Worm (Caenorhabditis elegans) whole organism, L4 larva: ENCODE results near the gene cdc-25.3.
A peak's percentile ranks its signal among the peaks of the same experiment; 100 is the strongest.

Experiments used
- R02D3.7 ChIP-seq: fragments of 150-350 bp; sonication (generic microtip); optimal IDR thresholded peaks from 3 replicates; lab custom pipeline; 2014; ENCODE audit warnings: missing biosample characterization, missing genetic modification characterization
- Y105C5A.15 ChIP-seq: fragments of 200-800 bp; sonication (Bioruptor generic); IDR thresholded peaks from 2 replicates; pipeline ENCODE4 v1.3.6; 2022; ENCODE audit warnings: missing genetic modification characterization, missing compliant biosample characterization
- ZK337.2 ChIP-seq: fragments of 200-800 bp; sonication (Bioruptor generic); IDR thresholded peaks from 2 replicates; pipeline ENCODE4 v1.3.6; 2022; ENCODE audit warnings: missing genetic modification reagents, missing genetic modification characterization, missing compliant biosample characterization
- ZK546.5 ChIP-seq, 2 experiments: sonication (generic microtip); optimal IDR thresholded peaks; 2 replicates each; lab custom pipeline; 2017; ENCODE audit warnings: missing biosample characterization in 2 of 2, missing genetic modification characterization in 2 of 2
- aha-1 ChIP-seq: fragments of 150-350 bp; peaks from one replicate; lab custom pipeline; 2014; ENCODE audit warnings: missing biosample characterization, missing genetic modification characterization
- arid-1 ChIP-seq: fragments of 200-800 bp; sonication (Bioruptor generic); conservative IDR thresholded peaks from 2 replicates; pipeline ENCODE4 v1.3.6; 2022; ENCODE audit warnings: missing genetic modification reagents, missing genetic modification characterization, missing compliant biosample characterization
- ceh-32 ChIP-seq: sonication (generic microtip); optimal IDR thresholded peaks from 2 replicates; lab custom pipeline; 2016; ENCODE audit warnings: mild to moderate bottlenecking, missing genetic modification characterization, missing compliant biosample characterization; ENCODE audit not compliant: poor library complexity
- ces-1 ChIP-seq: fragments of 150-350 bp; sonication (generic microtip); optimal IDR thresholded peaks from 4 replicates; lab custom pipeline; 2014; ENCODE audit warnings: missing biosample characterization, missing genetic modification reagents, missing genetic modification characterization
- cey-2 ChIP-seq: sonication (generic microtip); optimal IDR thresholded peaks from 3 replicates; lab custom pipeline; 2017; ENCODE audit warnings: missing genetic modification characterization, mild to moderate bottlenecking, missing compliant biosample characterization, antibody characterized with exemption, borderline replicate concordance; ENCODE audit not compliant: insufficient read depth
- daf-16 ChIP-seq, 3 experiments: sonication (generic microtip); optimal IDR thresholded peaks; 2 replicates each; lab custom pipeline; 2016 to 2017; ENCODE audit warnings: missing genetic modification characterization in 3 of 3, missing genetic modification reagents in 3 of 3, mild to moderate bottlenecking in 2 of 3, missing compliant biosample characterization in 2 of 3, missing biosample characterization in 1 of 3, moderate library complexity in 1 of 3
- dmd-6 ChIP-seq: fragments of 200-800 bp; sonication (Bioruptor generic); IDR thresholded peaks from 2 replicates; pipeline ENCODE4 v1.3.6; 2022; ENCODE audit warnings: missing genetic modification reagents, missing genetic modification characterization, missing compliant biosample characterization
- dmd-9 ChIP-seq: fragments of 200-800 bp; sonication (Bioruptor generic); IDR thresholded peaks from 2 replicates; pipeline ENCODE4 v1.3.6; 2022; ENCODE audit warnings: missing genetic modification reagents, missing genetic modification characterization, missing compliant biosample characterization
- dve-1 ChIP-seq: sonication (generic microtip); optimal IDR thresholded peaks from 2 replicates; lab custom pipeline; 2017; ENCODE audit warnings: antibody characterized with exemption, mild to moderate bottlenecking, missing genetic modification characterization, missing compliant biosample characterization; ENCODE audit not compliant: insufficient read depth
- egl-43 ChIP-seq: fragments of 200-800 bp; sonication (Bioruptor generic); IDR thresholded peaks from 2 replicates; pipeline ENCODE4 v1.3.6; 2022; ENCODE audit warnings: missing genetic modification reagents, missing genetic modification characterization, missing compliant biosample characterization
- fos-1 ChIP-seq: fragments of 150-350 bp; optimal IDR thresholded peaks from 2 replicates; lab custom pipeline; 2014; ENCODE audit warnings: missing biosample characterization, missing genetic modification characterization
- hlh-30 ChIP-seq: sonication (generic microtip); optimal IDR thresholded peaks from 2 replicates; lab custom pipeline; 2017; ENCODE audit warnings: antibody characterized with exemption, mild to moderate bottlenecking, missing genetic modification characterization, missing compliant biosample characterization; ENCODE audit not compliant: insufficient read depth
- hmg-1.1 ChIP-seq: fragments of 200-800 bp; sonication (Bioruptor generic); IDR thresholded peaks from 2 replicates; pipeline ENCODE4 v1.3.6; 2022; ENCODE audit warnings: missing genetic modification reagents, missing genetic modification characterization, missing compliant biosample characterization
- lim-7 ChIP-seq: fragments of 200-800 bp; sonication (Bioruptor generic); IDR thresholded peaks from 2 replicates; pipeline ENCODE4 v1.3.6; 2022; ENCODE audit warnings: missing genetic modification characterization, missing compliant biosample characterization
- lin-1 ChIP-seq: fragments of 200-800 bp; sonication (Bioruptor generic); IDR thresholded peaks from 2 replicates; pipeline ENCODE4 v1.3.6; 2022; ENCODE audit warnings: missing genetic modification reagents, missing genetic modification characterization, missing compliant biosample characterization
- lin-13 ChIP-seq: fragments of 150-350 bp; optimal IDR thresholded peaks from 2 replicates; lab custom pipeline; 2014; ENCODE audit warnings: missing biosample characterization, missing genetic modification reagents, missing genetic modification characterization
- lin-38 ChIP-seq: fragments of 200-800 bp; sonication (Bioruptor generic); IDR thresholded peaks from 2 replicates; pipeline ENCODE4 v1.3.6; 2022; ENCODE audit warnings: missing genetic modification reagents, missing genetic modification characterization, missing compliant biosample characterization
- lin-39 ChIP-seq: fragments of 150-350 bp; optimal IDR thresholded peaks from 2 replicates; lab custom pipeline; 2014; ENCODE audit warnings: missing biosample characterization, missing genetic modification reagents, missing genetic modification characterization
- lsy-2 ChIP-seq, 2 experiments: fragments of 150-350 bp in 1 of 2; sonication (generic microtip) in 1 of 2; optimal IDR thresholded peaks; 2 replicates each; lab custom pipeline; 2014 to 2017; ENCODE audit warnings: missing biosample characterization in 2 of 2, missing genetic modification characterization in 2 of 2
- mdl-1 ChIP-seq, 2 experiments: fragments of 150-350 bp in 1 of 2; sonication (generic microtip) in 1 of 2; optimal IDR thresholded peaks; 2 replicates each; lab custom pipeline; 2014 to 2017; ENCODE audit warnings: missing biosample characterization in 2 of 2, missing genetic modification characterization in 2 of 2
- mep-1 ChIP-seq: fragments of 150-350 bp; sonication (generic microtip); optimal IDR thresholded peaks from 3 replicates; lab custom pipeline; 2014; ENCODE audit warnings: missing biosample characterization, missing genetic modification characterization
- mes-2 ChIP-seq: sonication (generic microtip); optimal IDR thresholded peaks from 2 replicates; lab custom pipeline; 2016; ENCODE audit warnings: missing genotype, mild to moderate bottlenecking, missing genetic modification characterization, missing compliant biosample characterization; ENCODE audit not compliant: poor library complexity, severe bottlenecking
- mxl-3 ChIP-seq: fragments of 200-800 bp; sonication (Bioruptor generic); optimal IDR thresholded peaks from 2 replicates; lab custom pipeline; 2018; ENCODE audit warnings: mild to moderate bottlenecking, missing genetic modification characterization, missing compliant biosample characterization
- nhr-10 ChIP-seq: fragments of 150-350 bp; optimal IDR thresholded peaks from 2 replicates; lab custom pipeline; 2014; ENCODE audit warnings: missing biosample characterization, missing genetic modification characterization
- nhr-25 ChIP-seq: sonication (generic microtip); optimal IDR thresholded peaks from 2 replicates; lab custom pipeline; 2017; ENCODE audit warnings: missing genetic modification characterization, mild to moderate bottlenecking, missing compliant biosample characterization, antibody characterized with exemption, moderate library complexity, borderline replicate concordance; ENCODE audit not compliant: insufficient read depth
- nhr-28 ChIP-seq: fragments of 150-350 bp; optimal IDR thresholded peaks from 2 replicates; lab custom pipeline; 2014; ENCODE audit warnings: missing biosample characterization, missing genetic modification characterization
- nhr-41 ChIP-seq: fragments of 200-800 bp; sonication (Bioruptor generic); IDR thresholded peaks from 2 replicates; pipeline ENCODE4 v1.3.6; 2022; ENCODE audit warnings: missing genetic modification reagents, missing genetic modification characterization, missing compliant biosample characterization
- pha-4 ChIP-seq, 2 experiments: fragments of 150-350 bp in 1 of 2; fragments of 200-800 bp in 1 of 2; sonication (Bioruptor generic) in 1 of 2; IDR thresholded peaks in 1 of 2; optimal IDR thresholded peaks in 1 of 2; 2 replicates each; pipeline versions ENCODE4 v1.3.6 to Lab custom; 2014 to 2022; ENCODE audit warnings: missing genetic modification characterization in 2 of 2, missing genetic modification reagents in 2 of 2, missing biosample characterization in 1 of 2, missing compliant biosample characterization in 1 of 2
- pqm-1 ChIP-seq: sonication (generic microtip); optimal IDR thresholded peaks from 2 replicates; lab custom pipeline; 2017; ENCODE audit warnings: missing biosample characterization, missing genetic modification characterization
- rbr-2 ChIP-seq: sonication (generic microtip); optimal IDR thresholded peaks from 2 replicates; lab custom pipeline; 2016; ENCODE audit warnings: missing genotype, missing genetic modification characterization, missing compliant biosample characterization
- saeg-2 ChIP-seq: fragments of 200-800 bp; sonication (Bioruptor generic); IDR thresholded peaks from 2 replicates; pipeline ENCODE4 v1.3.6; 2022; ENCODE audit warnings: missing genetic modification reagents, missing genetic modification characterization, missing compliant biosample characterization
- snpc-4 ChIP-seq: fragments of 150-350 bp; optimal IDR thresholded peaks from 2 replicates; lab custom pipeline; 2014; ENCODE audit warnings: missing biosample characterization, missing genetic modification characterization
- spr-1 ChIP-seq: sonication (generic microtip); optimal IDR thresholded peaks from 2 replicates; lab custom pipeline; 2016; ENCODE audit warnings: mild to moderate bottlenecking, missing genetic modification characterization, missing compliant biosample characterization
- unc-130 ChIP-seq: sonication (generic microtip); optimal IDR thresholded peaks from 2 replicates; lab custom pipeline; 2016; ENCODE audit warnings: missing genetic modification reagents, missing genetic modification characterization, missing compliant biosample characterization
- unc-62 ChIP-seq, 3 experiments: fragments of 150-350 bp in 1 of 3; sonication (generic microtip); optimal IDR thresholded peaks in 2 of 3; peaks in 1 of 3; 1 replicate in 1 of 3; 2 replicates in 2 of 3; lab custom pipeline; 2014 to 2017; ENCODE audit warnings: missing biosample characterization in 3 of 3, missing genetic modification characterization in 3 of 3, missing genetic modification reagents in 3 of 3, missing genotype in 1 of 3
- zag-1 ChIP-seq: fragments of 150-350 bp; optimal IDR thresholded peaks from 2 replicates; lab custom pipeline; 2014; ENCODE audit warnings: missing biosample characterization, missing genetic modification characterization
- zfp-3 ChIP-seq: fragments of 200-800 bp; sonication (Bioruptor generic); conservative IDR thresholded peaks from 2 replicates; pipeline ENCODE4 v1.3.6; 2022; ENCODE audit warnings: missing genetic modification reagents, missing genetic modification characterization, missing compliant biosample characterization
- ztf-7 ChIP-seq: fragments of 150-350 bp; optimal IDR thresholded peaks from 2 replicates; lab custom pipeline; 2014; ENCODE audit warnings: missing biosample characterization, missing genetic modification characterization

The cdc-25.3 gene

ce11 chrIII:8867922-8868655 is 49.6 kb downstream of the cdc-25.3 start (continued):
- TF ChIP-seq nhr-41 (GFP tag; lab: Robert Waterston, UW): peak; percentile 49; the same call in 1 of the 2 replicates
- no peak for TF ChIP-seq ztf-7 (tag; lab: Kevin White, UChicago)
- peak in 1 of 2 experiments; percentile 3 for TF ChIP-seq unc-62 (GFP tag; optimal IDR thresholded peaks at IDR 0.05 in 1 of 2; lab: Kevin White, UChicago)
- no peak for TF ChIP-seq unc-62 (tag; optimal IDR thresholded peaks at IDR 0.05; lab: Kevin White, UChicago)
- no peak for TF ChIP-seq R02D3.7
- TF ChIP-seq spr-1 (tag; lab: Kevin White, UChicago): no peak
- TF ChIP-seq snpc-4: no peak
- no peak for TF ChIP-seq fos-1 (tag; lab: Kevin White, UChicago)
- no peak for TF ChIP-seq nhr-10 (tag; lab: Kevin White, UChicago)
- peak; percentile 8 for TF ChIP-seq aha-1 (tag; lab: Kevin White, UChicago)
- no peak for TF ChIP-seq egl-43 (GFP tag; lab: Robert Waterston, UW)
- no peak for TF ChIP-seq arid-1 (GFP tag; lab: Robert Waterston, UW)
- TF ChIP-seq hmg-1.1 (GFP tag; lab: Robert Waterston, UW): no peak
- TF ChIP-seq, all 104 proteins: peak for 24

ce11 chrIII:8866983-8867842 is 50.5 kb downstream of the cdc-25.3 start:
- 0 out of 2 replicates have a peak, but pooled peaks have one; percentile 24 for TF ChIP-seq zfp-3
- 0 out of 2 replicates have a peak, but pooled peaks have one; percentile 28 for TF ChIP-seq Y105C5A.15 (GFP tag; lab: Robert Waterston, UW)
- TF ChIP-seq lsy-2 (tag; optimal IDR thresholded peaks at IDR 0.05; lab: Kevin White, UChicago): peak in 1 of 2 experiments; percentile 42
- TF ChIP-seq cey-2 (tag; lab: Kevin White, UChicago): peak; percentile 66
- TF ChIP-seq hlh-30 (tag; lab: Kevin White, UChicago): peak; percentile 42
- TF ChIP-seq mes-2: peak; percentile 41
- no peak for TF ChIP-seq ceh-32 (tag; lab: Kevin White, UChicago)
- TF ChIP-seq mdl-1 (tag; optimal IDR thresholded peaks at IDR 0.05; lab: Kevin White, UChicago): peak; percentile 10 to 65
- no peak for TF ChIP-seq lin-39 (tag; lab: Kevin White, UChicago)
- peak; percentile 38; the same call in 1 of the 2 replicates for TF ChIP-seq ZK337.2 (GFP tag; lab: Robert Waterston, UW)
- TF ChIP-seq zag-1: no peak
- no peak for TF ChIP-seq dmd-9 (GFP tag; lab: Robert Waterston, UW)
- TF ChIP-seq mep-1 (tag; lab: Kevin White, UChicago): peak; percentile 38
- peak; percentile 22 for TF ChIP-seq mxl-3
- 0 out of 2 replicates have a peak, but pooled peaks have one; percentile 7 for TF ChIP-seq saeg-2 (GFP tag; lab: Robert Waterston, UW)
- TF ChIP-seq lin-38 (GFP tag; lab: Robert Waterston, UW): peak; percentile 13
- no peak for TF ChIP-seq nhr-41 (GFP tag; lab: Robert Waterston, UW)
- no peak for TF ChIP-seq daf-16 (GFP tag; optimal IDR thresholded peaks at IDR 0.05; lab: Kevin White, UChicago)
- peak; percentile 32 for TF ChIP-seq daf-16 (tag; optimal IDR thresholded peaks at IDR 0.05; lab: Kevin White, UChicago)
- TF ChIP-seq dmd-6 (GFP tag; lab: Robert Waterston, UW): peak; percentile 71
- TF ChIP-seq lin-1 (GFP tag; lab: Robert Waterston, UW): peak; percentile 14; the same call in 1 of the 2 replicates
- TF ChIP-seq nhr-25 (tag; lab: Kevin White, UChicago): peak; percentile 13
- TF ChIP-seq lin-13 (GFP tag; lab: Kevin White, UChicago): peak; percentile 53
- no peak for TF ChIP-seq lim-7
- no peak for TF ChIP-seq pha-4 (GFP tag; IDR thresholded peaks at IDR 0.05; lab: Robert Waterston, UW)
- peak; percentile 39 for TF ChIP-seq pha-4 (tag; optimal IDR thresholded peaks at IDR 0.05; lab: Kevin White, UChicago)
- no peak for TF ChIP-seq ZK546.5 (tag; optimal IDR thresholded peaks at IDR 0.05; lab: Kevin White, UChicago)
- peak; percentile 74 for TF ChIP-seq nhr-28 (tag; lab: Kevin White, UChicago)
- TF ChIP-seq unc-62 (GFP tag; optimal IDR thresholded peaks at IDR 0.05 in 1 of 2; lab: Kevin White, UChicago): peak in 1 of 2 experiments; percentile 67
- TF ChIP-seq unc-62 (tag; optimal IDR thresholded peaks at IDR 0.05; lab: Kevin White, UChicago): no peak
- TF ChIP-seq pqm-1: peak; percentile 19
- no peak for TF ChIP-seq unc-130 (GFP tag; lab: Kevin White, UChicago)
- no peak for TF ChIP-seq ces-1 (GFP tag; lab: Kevin White, UChicago)
- TF ChIP-seq rbr-2 (tag; lab: Kevin White, UChicago): peak; percentile 40
- TF ChIP-seq dve-1: peak; percentile 60
